Worm (Caenorhabditis elegans): ENCODE results near the gene rbm-39.

- TF ChIP-seq ztf-11 (tag; optimal IDR thresholded peaks at IDR 0.05) (no peak), skn-1 (tag; optimal IDR thresholded peaks at IDR 0.05) (no peak), nhr-23 (tag; optimal IDR thresholded peaks at IDR 0.05) (no peak)
Observed at ce11 chrIV:1029939-1030338, 17.5 kb downstream of the rbm-39 start, which contains the start of gene abhd-14.

Data from whole organism, L3 larva.